Fruit fly (Drosophila melanogaster): ENCODE results near the gene Meics.

The Meics gene

dm6 chr3L:13949440-13950066 is 14.9 kb downstream of the Meics start (continued):
- TF ChIP-seq CG3919 (GFP tag; optimal IDR thresholded peaks at IDR 0.05) (peak; percentile 49), Lpt (GFP tag; optimal IDR thresholded peaks at IDR 0.05) (no peak), achi (GFP tag; optimal IDR thresholded peaks at IDR 0.05) (peak; percentile 46), CG6163 (GFP tag; IDR thresholded peaks at IDR 0.05) (peak; percentile 69), Met (GFP tag; optimal IDR thresholded peaks at IDR 0.05) (no peak), CG15336 (GFP tag; IDR thresholded peaks at IDR 0.05) (peak; percentile 87), eg (GFP tag; IDR thresholded peaks at IDR 0.05) (no peak; the same call in none of the 3 replicates), CG32006 (GFP tag; optimal IDR thresholded peaks at IDR 0.05) (peak; percentile 34), Eip93F (GFP tag; optimal IDR thresholded peaks at IDR 0.05) (no peak), Gug (GFP tag; IDR thresholded peaks at IDR 0.05) (no peak), topi (GFP tag; optimal IDR thresholded peaks at IDR 0.05) (peak; percentile 2), Sox15 (GFP tag; optimal IDR thresholded peaks at IDR 0.05) (no peak), CG6792 (GFP tag; optimal IDR thresholded peaks at IDR 0.05) (peak; percentile 44), CG7368 (GFP tag; optimal IDR thresholded peaks at IDR 0.05) (no peak), esn (GFP tag; optimal IDR thresholded peaks at IDR 0.05) (peak; percentile 45), spab (GFP tag; optimal IDR thresholded peaks at IDR 0.05) (no peak), CG4318 (GFP tag; optimal IDR thresholded peaks at IDR 0.05) (no peak), CG11762 (GFP tag; optimal IDR thresholded peaks at IDR 0.05; ENCODE audit: insufficient read depth) (no peak), Hr39 (GFP tag; optimal IDR thresholded peaks at IDR 0.05) (peak; percentile 29), CG8632 (GFP tag; optimal IDR thresholded peaks at IDR 0.05) (peak; percentile 51), CG8319 (GFP tag; optimal IDR thresholded peaks at IDR 0.05) (no peak), Sox102F (GFP tag; optimal IDR thresholded peaks at IDR 0.05) (peak; percentile 31), CG6808 (GFP tag; optimal IDR thresholded peaks at IDR 0.05) (no peak), net (GFP tag; optimal IDR thresholded peaks at IDR 0.05) (peak; percentile 54), lz (GFP tag; optimal IDR thresholded peaks at IDR 0.05) (peak; percentile 42), fkh (GFP tag; optimal IDR thresholded peaks at IDR 0.05) (peak; percentile 28), acj6 (GFP tag; optimal IDR thresholded peaks at IDR 0.05) (peak; percentile 27), CG3032 (tag; optimal IDR thresholded peaks at IDR 0.05) (no peak), OdsH (GFP tag; optimal IDR thresholded peaks at IDR 0.05) (no peak), Ets96B (tag; optimal IDR thresholded peaks at IDR 0.05) (no peak), vri (GFP tag; optimal IDR thresholded peaks at IDR 0.05) (peak; percentile 14), cyc (GFP tag; optimal IDR thresholded peaks at IDR 0.05) (no peak), CG9139 (GFP tag; optimal IDR thresholded peaks at IDR 0.05) (no peak), fd85E (GFP tag; optimal IDR thresholded peaks at IDR 0.05) (no peak), salr (GFP tag; optimal IDR thresholded peaks at IDR 0.05) (no peak), fd59A (GFP tag; optimal IDR thresholded peaks at IDR 0.05) (no peak), CG31627 (GFP tag; optimal IDR thresholded peaks at IDR 0.05) (peak; percentile 38), Eip78C (GFP tag) (peak; percentile 80), CG1621 (tag; optimal IDR thresholded peaks at IDR 0.05) (no peak), pdm3 (GFP tag; optimal IDR thresholded peaks at IDR 0.05) (peak; percentile 35), CG8119 (GFP tag; IDR thresholded peaks at IDR 0.05) (peak; percentile 81)

DNA sequence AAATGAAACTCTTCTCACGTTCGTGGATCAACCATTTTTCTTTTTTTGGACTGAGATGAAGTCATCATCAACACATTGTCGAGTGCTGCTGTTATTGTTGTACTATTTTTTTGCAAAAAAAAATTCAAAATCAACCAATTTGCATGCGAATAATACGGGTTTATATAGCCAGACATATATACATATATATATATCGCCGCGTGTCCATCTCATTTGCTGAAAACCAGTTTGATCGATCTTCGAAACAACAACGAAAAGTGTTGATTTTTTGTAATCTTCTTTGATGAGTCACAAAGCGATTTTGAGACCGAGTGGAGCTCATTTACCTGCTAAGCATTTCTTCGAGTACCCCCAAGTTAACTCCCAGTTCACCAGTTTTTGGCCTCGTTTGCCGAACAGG is 18.5 kb downstream of the Meics start:
- peak; percentile 7 for TF ChIP-seq Eip78C (GFP tag)
- TF ChIP-seq fkh (GFP tag; optimal IDR thresholded peaks at IDR 0.05), result no peak
- TF ChIP-seq ss (GFP tag; optimal IDR thresholded peaks at IDR 0.05), result no peak
